Worm (Caenorhabditis elegans) whole organism, L2 larva: Measurements from ENCODE around the gene lgc-48.

ENCODE experiments used
- nhr-25 ChIP-seq: fragments of 150-350 bp; sonication (generic microtip); optimal IDR thresholded peaks from 3 replicates; lab custom pipeline; 2014; ENCODE audit warnings: missing biosample characterization, missing genetic modification characterization
- peb-1 ChIP-seq: fragments of 150-350 bp; optimal IDR thresholded peaks from 2 replicates; lab custom pipeline; 2014; ENCODE audit warnings: missing biosample characterization, missing genetic modification characterization

ce11 chrV:13308616-13309015 lies 31.4 kb upstream of the lgc-48 start, which contains the start of gene C50B6.1:
- TF ChIP-seq nhr-25 (tag; lab: Kevin White, UChicago) = no peak
- TF ChIP-seq peb-1 (tag; lab: Kevin White, UChicago) = no peak
